Worm (Caenorhabditis elegans) whole organism, mixed stage, embryonic: Measurements from ENCODE around the gene txt-13.

Experiments
- M03D4.4 ChIP-seq: sonication (generic microtip); optimal IDR thresholded peaks from 2 replicates; lab custom pipeline; 2017; ENCODE audit warnings: mild to moderate bottlenecking, missing genetic modification characterization, missing compliant biosample characterization
- bed-3 ChIP-seq: fragments of 200-800 bp; sonication (Bioruptor generic); optimal IDR thresholded peaks from 3 replicates; lab custom pipeline; 2018; ENCODE audit warnings: mild to moderate bottlenecking, missing genetic modification characterization, moderate library complexity, missing compliant biosample characterization
- blmp-1 ChIP-seq: fragments of 150-350 bp; optimal IDR thresholded peaks from 2 replicates; lab custom pipeline; 2014; ENCODE audit warnings: missing biosample characterization, missing genetic modification characterization
- ceh-39 ChIP-seq: fragments of 150-350 bp; optimal IDR thresholded peaks from 2 replicates; lab custom pipeline; 2014; ENCODE audit warnings: missing biosample characterization, missing genetic modification characterization
- ceh-43 ChIP-seq: fragments of 200-800 bp; sonication (Bioruptor generic); optimal IDR thresholded peaks from 2 replicates; lab custom pipeline; 2018; ENCODE audit warnings: mild to moderate bottlenecking, missing genetic modification characterization, moderate library complexity, missing compliant biosample characterization
- ceh-83 ChIP-seq: fragments of 200-800 bp; sonication (Bioruptor generic); optimal IDR thresholded peaks from 2 replicates; lab custom pipeline; 2018; ENCODE audit warnings: mild to moderate bottlenecking, missing genetic modification characterization, missing compliant biosample characterization
- ces-1 ChIP-seq: fragments of 150-350 bp; optimal IDR thresholded peaks from 2 replicates; lab custom pipeline; 2014; ENCODE audit warnings: missing biosample characterization, missing genetic modification reagents, missing genetic modification characterization
- cnd-1 ChIP-seq: fragments of 200-800 bp; sonication (Bioruptor generic); optimal IDR thresholded peaks from 2 replicates; lab custom pipeline; 2018; ENCODE audit warnings: mild to moderate bottlenecking, missing genetic modification characterization, missing compliant biosample characterization
- drap-1 ChIP-seq: fragments of 200-800 bp; sonication (Bioruptor generic); optimal IDR thresholded peaks from 3 replicates; lab custom pipeline; 2018; ENCODE audit warnings: mild to moderate bottlenecking, missing genetic modification characterization, missing compliant biosample characterization
- elt-1 ChIP-seq: sonication (generic microtip); optimal IDR thresholded peaks from 2 replicates; lab custom pipeline; 2017; ENCODE audit warnings: missing genetic modification characterization, mild to moderate bottlenecking, missing compliant biosample characterization, antibody characterized with exemption, moderate library complexity, borderline replicate concordance; ENCODE audit not compliant: insufficient read depth
- elt-3 ChIP-seq: fragments of 150-350 bp; optimal IDR thresholded peaks from 2 replicates; lab custom pipeline; 2014; ENCODE audit warnings: missing biosample characterization, missing genetic modification characterization
- flh-1 ChIP-seq: fragments of 200-800 bp; sonication (Bioruptor generic); optimal IDR thresholded peaks from 2 replicates; lab custom pipeline; 2018; ENCODE audit warnings: mild to moderate bottlenecking, missing genetic modification characterization, moderate library complexity, missing compliant biosample characterization
- hlh-1 ChIP-seq: fragments of 150-350 bp; optimal IDR thresholded peaks from 2 replicates; lab custom pipeline; 2014; ENCODE audit warnings: missing biosample characterization, missing genetic modification reagents, missing genetic modification characterization
- lin-32 ChIP-seq: fragments of 200-800 bp; sonication (Bioruptor generic); optimal IDR thresholded peaks from 2 replicates; lab custom pipeline; 2018; ENCODE audit warnings: mild to moderate bottlenecking, missing genetic modification characterization, missing compliant biosample characterization
- lsy-2 ChIP-seq: fragments of 150-350 bp; optimal IDR thresholded peaks from 2 replicates; lab custom pipeline; 2014; ENCODE audit warnings: missing biosample characterization, missing genetic modification characterization
- mab-5 ChIP-seq: fragments of 150-350 bp; optimal IDR thresholded peaks from 2 replicates; lab custom pipeline; 2014; ENCODE audit warnings: missing biosample characterization, missing genetic modification characterization
- mep-1 ChIP-seq: fragments of 150-350 bp; optimal IDR thresholded peaks from 2 replicates; lab custom pipeline; 2017; ENCODE audit warnings: missing biosample characterization, missing genetic modification reagents, missing genetic modification characterization, inconsistent platforms
- mls-2 ChIP-seq: sonication (generic microtip); optimal IDR thresholded peaks from 2 replicates; lab custom pipeline; 2016; ENCODE audit warnings: mild to moderate bottlenecking, missing genetic modification characterization, moderate library complexity, missing compliant biosample characterization
- nhr-12 ChIP-seq: fragments of 150-350 bp; optimal IDR thresholded peaks from 2 replicates; lab custom pipeline; 2014; ENCODE audit warnings: missing biosample characterization, missing genetic modification characterization
- nhr-2 ChIP-seq: fragments of 150-350 bp; optimal IDR thresholded peaks from 2 replicates; lab custom pipeline; 2014; ENCODE audit warnings: missing biosample characterization, missing genetic modification characterization
- nhr-237 ChIP-seq: fragments of 150-350 bp; optimal IDR thresholded peaks from 2 replicates; lab custom pipeline; 2014; ENCODE audit warnings: missing biosample characterization, missing genetic modification characterization
- nhr-28 ChIP-seq: fragments of 150-350 bp; optimal IDR thresholded peaks from 2 replicates; lab custom pipeline; 2014; ENCODE audit warnings: missing biosample characterization, missing genetic modification characterization
- nhr-76 ChIP-seq: sonication (generic microtip); optimal IDR thresholded peaks from 2 replicates; lab custom pipeline; 2017; ENCODE audit warnings: missing biosample characterization, missing genetic modification characterization
- pha-4 ChIP-seq: fragments of 150-350 bp; optimal IDR thresholded peaks from 2 replicates; lab custom pipeline; 2018; ENCODE audit warnings: missing biosample characterization, missing genetic modification reagents, missing genetic modification characterization
- sem-2 ChIP-seq: fragments of 200-800 bp; sonication (Bioruptor generic); optimal IDR thresholded peaks from 2 replicates; lab custom pipeline; 2018; ENCODE audit warnings: mild to moderate bottlenecking, missing genetic modification characterization, missing compliant biosample characterization
- snpc-4 ChIP-seq: fragments of 150-350 bp; optimal IDR thresholded peaks from 2 replicates; lab custom pipeline; 2014; ENCODE audit warnings: missing biosample characterization, missing genetic modification characterization
- sptf-1 ChIP-seq: sonication (generic microtip); optimal IDR thresholded peaks from 2 replicates; lab custom pipeline; 2017; ENCODE audit warnings: mild to moderate bottlenecking, missing genetic modification characterization, moderate library complexity, missing compliant biosample characterization
- tbx-8 ChIP-seq: fragments of 200-800 bp; sonication (Bioruptor generic); optimal IDR thresholded peaks from 2 replicates; lab custom pipeline; 2018; ENCODE audit warnings: mild to moderate bottlenecking, missing genetic modification characterization, moderate library complexity, missing compliant biosample characterization
- unc-120 ChIP-seq: sonication (generic microtip); optimal IDR thresholded peaks from 2 replicates; lab custom pipeline; 2017; ENCODE audit warnings: missing genetic modification characterization, missing compliant biosample characterization; ENCODE audit not compliant: poor library complexity, severe bottlenecking
- unc-39 ChIP-seq: fragments of 150-350 bp; optimal IDR thresholded peaks from 2 replicates; lab custom pipeline; 2014; ENCODE audit warnings: missing biosample characterization, missing genetic modification characterization
- unc-62 ChIP-seq: fragments of 150-350 bp; optimal IDR thresholded peaks from 2 replicates; lab custom pipeline; 2014; ENCODE audit warnings: missing biosample characterization, missing genetic modification reagents, missing genetic modification characterization
- zip-8 ChIP-seq: fragments of 150-350 bp; optimal IDR thresholded peaks from 2 replicates; lab custom pipeline; 2014; ENCODE audit warnings: missing biosample characterization, missing genetic modification characterization
- ztf-11 ChIP-seq: fragments of 150-350 bp; optimal IDR thresholded peaks from 2 replicates; lab custom pipeline; 2014; ENCODE audit warnings: missing biosample characterization, missing genetic modification characterization

The txt-13 gene

ce11 chrII:10598970-10599369 lies 28.6 kb downstream of the txt-13 start, which contains the start of gene C14A4.9:
TSS of gene C14A4.9 (plus strand) at chrII:10599337.
- TF ChIP-seq elt-3 (tag; lab: Kevin White, UChicago) (peak; percentile 79), zip-8 (no peak), nhr-28 (tag; lab: Kevin White, UChicago) (no peak)

DNA sequence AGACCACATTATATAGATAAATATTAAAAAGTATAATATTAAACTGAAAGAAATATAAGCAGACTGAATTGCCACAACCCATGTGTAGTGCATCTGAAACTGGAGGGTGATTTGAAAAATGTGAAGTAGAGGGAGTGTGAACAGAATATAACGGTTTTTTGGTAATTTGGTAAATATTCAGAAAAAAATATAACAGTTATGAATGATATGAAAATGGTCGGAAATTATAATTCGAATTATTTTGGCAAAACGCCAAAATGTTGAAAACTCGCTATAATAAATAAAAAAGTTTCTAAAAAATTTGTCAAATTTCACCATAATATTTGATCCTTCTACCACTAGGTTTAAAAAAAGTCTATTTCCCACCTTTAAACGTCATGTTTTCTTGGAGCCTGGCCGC lies 31.8 kb downstream of the txt-13 start, which contains the start of gene srv-2:
Gene srv-2 (minus strand): TSS at position 101 of the 400 bp plus-strand sequence.
- TF ChIP-seq nhr-28 (tag; lab: Kevin White, UChicago) (no peak), hlh-1 (tag; lab: Kevin White, UChicago) (no peak), snpc-4 (tag; lab: Kevin White, UChicago) (no peak), unc-39 (tag; lab: Kevin White, UChicago) (no peak), mls-2 (no peak), mab-5 (tag; lab: Kevin White, UChicago) (no peak), mep-1 (no peak), unc-62 (GFP tag; lab: Kevin White, UChicago) (no peak), ceh-39 (tag; lab: Kevin White, UChicago) (no peak), nhr-12 (tag; lab: Kevin White, UChicago) (no peak), elt-3 (tag; lab: Kevin White, UChicago) (no peak), ces-1 (no peak), ceh-43 (GFP tag; lab: Kevin White, UChicago) (no peak), sptf-1 (tag; lab: Kevin White, UChicago) (no peak), nhr-2 (tag; lab: Kevin White, UChicago) (no peak), drap-1 (GFP tag; lab: Kevin White, UChicago) (no peak), bed-3 (no peak), elt-1 (tag; lab: Kevin White, UChicago) (no peak)

- TF ChIP-seq lsy-2 (no peak), pha-4 (tag; lab: Kevin White, UChicago) (no peak), sem-2 (GFP tag; lab: Kevin White, UChicago) (no peak), ceh-83 (GFP tag; lab: Kevin White, UChicago) (no peak), cnd-1 (tag; lab: Kevin White, UChicago) (no peak), ztf-11 (tag; lab: Kevin White, UChicago) (no peak), M03D4.4 (no peak), drap-1 (GFP tag; lab: Kevin White, UChicago) (no peak), sptf-1 (tag; lab: Kevin White, UChicago) (no peak), unc-62 (GFP tag; lab: Kevin White, UChicago) (no peak), unc-120 (tag; lab: Kevin White, UChicago) (no peak), nhr-2 (tag; lab: Kevin White, UChicago) (no peak), lin-32 (GFP tag; lab: Kevin White, UChicago) (no peak), blmp-1 (tag; lab: Kevin White, UChicago) (no peak), snpc-4 (tag; lab: Kevin White, UChicago) (no peak), mep-1 (no peak), nhr-12 (tag; lab: Kevin White, UChicago) (no peak)
- TF ChIP-seq, all 35 proteins: peak for 0
Measured at ce11 chrII:10603560-10603959, 33.2 kb downstream of the txt-13 start.

DNA sequence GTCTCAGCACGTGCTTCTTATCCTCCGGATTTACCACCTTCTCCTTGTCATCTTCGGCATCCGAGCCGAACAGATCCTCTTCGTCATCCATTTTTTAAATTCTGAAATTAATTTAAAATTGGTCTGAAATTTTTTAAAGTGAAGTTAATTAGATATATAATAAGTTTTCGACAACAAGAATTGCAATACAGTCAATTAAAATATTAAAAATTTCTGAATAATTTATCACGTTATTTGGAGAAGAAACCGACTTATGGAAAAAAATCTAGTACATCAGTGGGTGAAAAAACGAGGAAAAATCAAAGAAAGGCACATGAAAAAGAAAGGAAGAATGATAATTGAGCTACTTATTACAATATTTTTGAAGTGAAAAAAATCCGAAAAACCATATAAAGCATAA lies 35.1 kb downstream of the txt-13 start, which contains the start of gene taf-13:
Gene taf-13 (minus strand): TSS at position 101 of the 400 bp plus-strand sequence.
- no peak for TF ChIP-seq drap-1 (GFP tag; lab: Kevin White, UChicago)
- no peak for TF ChIP-seq mep-1
- TF ChIP-seq ceh-39 (tag; lab: Kevin White, UChicago) = no peak
- no peak for TF ChIP-seq nhr-237 (tag; lab: Kevin White, UChicago)
- TF ChIP-seq unc-62 (GFP tag; lab: Kevin White, UChicago) = no peak
- no peak for TF ChIP-seq pha-4 (tag; lab: Kevin White, UChicago)
- TF ChIP-seq flh-1 (GFP tag; lab: Kevin White, UChicago) = no peak
- no peak for TF ChIP-seq bed-3
- TF ChIP-seq lsy-2 = no peak
- no peak for TF ChIP-seq nhr-76 (tag; lab: Kevin White, UChicago)
- no peak for TF ChIP-seq elt-3 (tag; lab: Kevin White, UChicago)
- TF ChIP-seq zip-8 = no peak
- TF ChIP-seq unc-39 (tag; lab: Kevin White, UChicago) = no peak
- no peak for TF ChIP-seq tbx-8
- TF ChIP-seq snpc-4 (tag; lab: Kevin White, UChicago) = no peak
- no peak for TF ChIP-seq unc-120 (tag; lab: Kevin White, UChicago)
- TF ChIP-seq nhr-28 (tag; lab: Kevin White, UChicago) = no peak
- TF ChIP-seq nhr-2 (tag; lab: Kevin White, UChicago) = no peak
- TF ChIP-seq sptf-1 (tag; lab: Kevin White, UChicago) = no peak
